Worm (Caenorhabditis elegans): Measurements from ENCODE around the gene R31.2.
A peak's percentile ranks its signal among the peaks of the same experiment; 100 is the strongest.

Gene R31.2

ce11 chrV:11902161-11902560 lies 15.2 kb upstream of the R31.2 start:
- TF ChIP-seq nhr-21 (tag; optimal IDR thresholded peaks at IDR 0.05) (no peak), snpc-4 (tag; optimal IDR thresholded peaks at IDR 0.05) (no peak), nhr-11 (tag; optimal IDR thresholded peaks at IDR 0.05) (no peak), nhr-77 (tag; optimal IDR thresholded peaks at IDR 0.05) (no peak)

DNA sequence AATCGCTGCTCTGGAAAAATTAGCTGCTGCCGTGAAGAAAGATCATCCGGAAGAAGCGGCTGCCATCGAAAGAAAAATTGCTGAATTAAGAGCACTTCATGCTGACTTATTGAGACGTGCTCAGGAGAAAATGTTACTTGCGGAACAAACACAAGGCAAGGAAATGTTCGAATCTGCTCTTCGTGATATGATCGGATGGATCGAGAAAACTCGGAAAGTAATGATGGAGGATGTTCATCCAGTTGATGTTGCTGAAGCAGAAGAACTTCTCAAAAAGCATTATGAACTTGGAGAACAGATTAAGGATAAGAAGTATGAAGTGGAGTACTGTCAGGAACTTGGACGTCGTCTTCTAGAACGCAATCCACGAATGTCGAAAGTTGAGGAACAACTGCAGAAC lies 11.4 kb upstream of the R31.2 start:
- TF ChIP-seq elt-3 (tag; optimal IDR thresholded peaks at IDR 0.05) (no peak), F13H6.1 (tag; optimal IDR thresholded peaks at IDR 0.05) (no peak), snpc-4 (tag; optimal IDR thresholded peaks at IDR 0.05) (no peak), ceh-16 (tag; optimal IDR thresholded peaks at IDR 0.05) (no peak), mdl-1 (tag; optimal IDR thresholded peaks at IDR 0.05) (no peak), dmd-4 (tag; optimal IDR thresholded peaks at IDR 0.05) (no peak), nhr-237 (tag; optimal IDR thresholded peaks at IDR 0.05) (no peak), crh-2 (tag; optimal IDR thresholded peaks at IDR 0.05) (no peak), lin-11 (tag; optimal IDR thresholded peaks at IDR 0.05) (no peak), peb-1 (tag; optimal IDR thresholded peaks at IDR 0.05) (no peak), sem-4 (tag; optimal IDR thresholded peaks at IDR 0.05) (no peak), sma-9 (GFP tag; optimal IDR thresholded peaks at IDR 0.05) (no peak), sma-9 (tag; optimal IDR thresholded peaks at IDR 0.05) (no peak), ceh-82 (tag; optimal IDR thresholded peaks at IDR 0.05) (no peak)

DNA sequence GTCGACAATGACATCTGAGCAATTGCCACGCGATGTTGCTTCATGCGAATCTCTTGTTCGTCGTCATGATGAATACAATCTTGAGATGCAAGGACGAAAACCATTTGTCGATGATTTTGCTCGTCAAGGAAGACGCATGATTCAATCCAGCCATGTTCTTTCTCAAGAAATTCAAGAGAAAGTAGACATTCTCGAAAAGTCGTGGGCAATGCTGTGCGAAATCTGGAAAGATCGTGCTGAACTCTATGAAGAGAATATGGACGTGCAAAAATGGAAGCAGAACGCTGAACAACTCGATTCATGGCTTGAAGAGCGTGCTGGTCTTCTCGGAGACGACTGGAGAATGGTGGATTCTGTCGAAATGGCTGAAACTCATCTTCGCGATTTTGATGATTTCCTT lies 4.1 kb upstream of the R31.2 start:
- TF ChIP-seq nhr-129 (tag; optimal IDR thresholded peaks at IDR 0.05) (no peak), elt-3 (tag; optimal IDR thresholded peaks at IDR 0.05) (no peak), fos-1 (tag; optimal IDR thresholded peaks at IDR 0.05) (no peak), unc-55 (GFP tag; optimal IDR thresholded peaks at IDR 0.05) (no peak), gmeb-1 (tag; optimal IDR thresholded peaks at IDR 0.05) (no peak), mab-5 (tag; optimal IDR thresholded peaks at IDR 0.05) (no peak), crh-2 (tag; optimal IDR thresholded peaks at IDR 0.05) (no peak), ceh-82 (tag; optimal IDR thresholded peaks at IDR 0.05) (no peak), blmp-1 (tag; optimal IDR thresholded peaks at IDR 0.05; ENCODE audit: insufficient read depth) (no peak), Y55F3AM.14 (GFP tag; optimal IDR thresholded peaks at IDR 0.05) (no peak)

ce11 chrV:11919639-11920038 lies 2.3 kb downstream of the R31.2 start:
- peak; percentile 11 for TF ChIP-seq nhr-129 (tag; optimal IDR thresholded peaks at IDR 0.05)
- TF ChIP-seq fos-1 (tag; optimal IDR thresholded peaks at IDR 0.05) = no peak

DNA sequence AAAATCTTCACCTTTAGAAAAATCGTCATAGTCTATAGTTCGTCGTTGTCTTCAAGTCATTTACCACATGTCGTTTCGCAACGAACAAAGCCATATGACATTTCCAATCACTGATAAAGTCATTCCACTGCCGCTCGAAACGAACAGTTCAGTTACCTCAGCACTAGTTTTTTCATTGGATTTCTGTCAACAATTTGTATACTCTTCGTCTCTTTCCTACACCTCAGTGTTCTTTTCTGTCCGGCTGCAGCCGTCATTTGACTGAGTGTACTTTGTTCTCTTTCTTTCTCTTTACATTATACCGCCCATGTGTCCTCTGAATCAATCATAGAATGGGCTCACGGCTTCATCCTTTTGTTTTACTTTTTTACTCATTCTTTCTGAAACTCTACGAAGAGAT lies 3.9 kb downstream of the R31.2 start:
- TF ChIP-seq sem-4 (tag; optimal IDR thresholded peaks at IDR 0.05) (peak; percentile 29), fos-1 (tag; optimal IDR thresholded peaks at IDR 0.05) (peak; percentile 39), sma-3 (GFP tag; optimal IDR thresholded peaks at IDR 0.05) (peak; percentile 38), Y55F3AM.14 (GFP tag; optimal IDR thresholded peaks at IDR 0.05) (peak; percentile 25), C34F6.9 (tag; optimal IDR thresholded peaks at IDR 0.05) (peak; percentile 36), crh-2 (tag; optimal IDR thresholded peaks at IDR 0.05) (peak; percentile 27), nhr-21 (tag; optimal IDR thresholded peaks at IDR 0.05) (peak; percentile 37), snpc-4 (tag; optimal IDR thresholded peaks at IDR 0.05) (peak; percentile 24), unc-55 (GFP tag; optimal IDR thresholded peaks at IDR 0.05) (peak; percentile 81), nhr-23 (tag; optimal IDR thresholded peaks at IDR 0.05) (no peak), egl-27 (tag; optimal IDR thresholded peaks at IDR 0.05) (no peak), unc-62 (GFP tag; optimal IDR thresholded peaks at IDR 0.05) (no peak), nhr-129 (tag; optimal IDR thresholded peaks at IDR 0.05) (peak; percentile 68), sma-9 (GFP tag; optimal IDR thresholded peaks at IDR 0.05) (peak; percentile 40), sma-9 (tag; optimal IDR thresholded peaks at IDR 0.05) (no peak), F13H6.1 (tag; optimal IDR thresholded peaks at IDR 0.05) (peak; percentile 49), nhr-237 (tag; optimal IDR thresholded peaks at IDR 0.05) (no peak), nhr-25 (tag; optimal IDR thresholded peaks at IDR 0.05) (peak; percentile 33), lsy-2 (tag; optimal IDR thresholded peaks at IDR 0.05) (peak in 1 of 2 experiments; percentile 41)
